Worm (Caenorhabditis elegans): ENCODE measurements around the gene srg-7.

Gene srg-7

ce11 chrIII:6278301-6278827 lies 10.4 kb upstream of the srg-7 start, which contains the start of gene C18F10.7 (continued):
- TF ChIP-seq mef-2 (tag; optimal IDR thresholded peaks at IDR 0.05): peak; percentile 61
- TF ChIP-seq fkh-4 (tag; optimal IDR thresholded peaks at IDR 0.05; ENCODE audit: borderline replicate concordance): no peak
- TF ChIP-seq unc-130 (tag; optimal IDR thresholded peaks at IDR 0.05): no peak
- peak; percentile 11 for TF ChIP-seq nhr-77 (tag; optimal IDR thresholded peaks at IDR 0.05)
- TF ChIP-seq vab-15 (tag; optimal IDR thresholded peaks at IDR 0.05): no peak
- no peak for TF ChIP-seq mab-9 (GFP tag; IDR thresholded peaks at IDR 0.05)
- TF ChIP-seq skn-1 (tag; optimal IDR thresholded peaks at IDR 0.05): no peak
- TF ChIP-seq pqm-1 (tag; optimal IDR thresholded peaks at IDR 0.05): no peak
- TF ChIP-seq nhr-11 (tag; optimal IDR thresholded peaks at IDR 0.05): peak; percentile 7
- TF ChIP-seq C34B4.2 (tag; optimal IDR thresholded peaks at IDR 0.05): no peak
- 0 out of 2 replicates have a peak, but pooled peaks have one; percentile 8 for TF ChIP-seq grh-1 (GFP tag; IDR thresholded peaks at IDR 0.05)
- TF ChIP-seq sox-4 (tag; optimal IDR thresholded peaks at IDR 0.05): no peak
- peak; percentile 43 for TF ChIP-seq ztf-4 (tag; optimal IDR thresholded peaks at IDR 0.05)
- no peak for TF ChIP-seq ces-1 (GFP tag; optimal IDR thresholded peaks at IDR 0.05)
- no peak for TF ChIP-seq egl-27 (tag; optimal IDR thresholded peaks at IDR 0.05)
- no peak for TF ChIP-seq unc-62 (GFP tag; optimal IDR thresholded peaks at IDR 0.05)
- TF ChIP-seq ama-1 (optimal IDR thresholded peaks at IDR 0.05): no peak
- TF ChIP-seq lir-3 (tag; optimal IDR thresholded peaks at IDR 0.05; ENCODE audit: poor library complexity): peak; percentile 37
- peak; percentile 64 for TF ChIP-seq snpc-4 (tag; optimal IDR thresholded peaks at IDR 0.05)
- peak; percentile 66 for TF ChIP-seq dsc-1 (tag; optimal IDR thresholded peaks at IDR 0.05)
- TF ChIP-seq nhr-90 (tag; optimal IDR thresholded peaks at IDR 0.05; ENCODE audit: poor library complexity): peak; percentile 59
- TF ChIP-seq egl-13 (tag; optimal IDR thresholded peaks at IDR 0.05): peak; percentile 71
- no peak for TF ChIP-seq Y116A8C.19 (tag; optimal IDR thresholded peaks at IDR 0.05; ENCODE audit: borderline replicate concordance)
- TF ChIP-seq ceh-90 (tag; optimal IDR thresholded peaks at IDR 0.05): no peak
- peak; percentile 86 for TF ChIP-seq swsn-7 (tag; optimal IDR thresholded peaks at IDR 0.05)
- TF ChIP-seq aly-2 (tag; optimal IDR thresholded peaks at IDR 0.05): peak; percentile 24
- no peak for TF ChIP-seq unc-98 (GFP tag; IDR thresholded peaks at IDR 0.05)
- peak; percentile 35 for TF ChIP-seq C16A3.4 (tag; optimal IDR thresholded peaks at IDR 0.05)
- no peak for TF ChIP-seq nhr-76 (tag; optimal IDR thresholded peaks at IDR 0.05)
- peak; percentile 71 for TF ChIP-seq nhr-20 (tag; optimal IDR thresholded peaks at IDR 0.05)
- TF ChIP-seq snu-23 (GFP tag; optimal IDR thresholded peaks at IDR 0.05): peak; percentile 81
- peak; percentile 65 for TF ChIP-seq unc-86 (tag; optimal IDR thresholded peaks at IDR 0.05)
- TF ChIP-seq C04F5.9 (tag; optimal IDR thresholded peaks at IDR 0.05): peak; percentile 34

- TF ChIP-seq fos-1 (tag; optimal IDR thresholded peaks at IDR 0.05): no peak
- TF ChIP-seq elt-3 (tag; optimal IDR thresholded peaks at IDR 0.05): no peak
- no peak for TF ChIP-seq snu-23 (GFP tag; optimal IDR thresholded peaks at IDR 0.05)
- no peak for TF ChIP-seq nhr-77 (tag; optimal IDR thresholded peaks at IDR 0.05)
- TF ChIP-seq lsy-2 (tag; optimal IDR thresholded peaks at IDR 0.05): no peak
- TF ChIP-seq xbp-1 (tag; optimal IDR thresholded peaks at IDR 0.05): no peak
- TF ChIP-seq ets-5 (GFP tag; IDR thresholded peaks at IDR 0.05): no peak
- no peak for TF ChIP-seq efl-1 (optimal IDR thresholded peaks at IDR 0.05)
- no peak for TF ChIP-seq efl-1 (GFP tag; optimal IDR thresholded peaks at IDR 0.05 in 1 of 2)
- no peak for TF ChIP-seq grh-1 (GFP tag; IDR thresholded peaks at IDR 0.05)
- TF ChIP-seq C04F5.9 (tag; optimal IDR thresholded peaks at IDR 0.05): no peak
- no peak for TF ChIP-seq nhr-19 (GFP tag; conservative IDR thresholded peaks at IDR 0.05)
- no peak for TF ChIP-seq pqm-1 (tag; optimal IDR thresholded peaks at IDR 0.05)
- TF ChIP-seq unc-62 (GFP tag; optimal IDR thresholded peaks at IDR 0.05): no peak
- no peak for TF ChIP-seq aha-1 (tag; optimal IDR thresholded peaks at IDR 0.05)
- TF ChIP-seq mdl-1 (tag; optimal IDR thresholded peaks at IDR 0.05): no peak
- no peak for TF ChIP-seq C16A3.4 (tag; optimal IDR thresholded peaks at IDR 0.05)
These were observed 4.9 kb upstream of the srg-7 start, which contains the start of gene C18F10.2 for ce11 chrIII:6272868-6273267. TSS of gene C18F10.2 (plus strand) at chrIII:6273168.

All from whole organism, L1 larva.